Fruit fly (Drosophila melanogaster): ENCODE results near the gene Nak.

DNA sequence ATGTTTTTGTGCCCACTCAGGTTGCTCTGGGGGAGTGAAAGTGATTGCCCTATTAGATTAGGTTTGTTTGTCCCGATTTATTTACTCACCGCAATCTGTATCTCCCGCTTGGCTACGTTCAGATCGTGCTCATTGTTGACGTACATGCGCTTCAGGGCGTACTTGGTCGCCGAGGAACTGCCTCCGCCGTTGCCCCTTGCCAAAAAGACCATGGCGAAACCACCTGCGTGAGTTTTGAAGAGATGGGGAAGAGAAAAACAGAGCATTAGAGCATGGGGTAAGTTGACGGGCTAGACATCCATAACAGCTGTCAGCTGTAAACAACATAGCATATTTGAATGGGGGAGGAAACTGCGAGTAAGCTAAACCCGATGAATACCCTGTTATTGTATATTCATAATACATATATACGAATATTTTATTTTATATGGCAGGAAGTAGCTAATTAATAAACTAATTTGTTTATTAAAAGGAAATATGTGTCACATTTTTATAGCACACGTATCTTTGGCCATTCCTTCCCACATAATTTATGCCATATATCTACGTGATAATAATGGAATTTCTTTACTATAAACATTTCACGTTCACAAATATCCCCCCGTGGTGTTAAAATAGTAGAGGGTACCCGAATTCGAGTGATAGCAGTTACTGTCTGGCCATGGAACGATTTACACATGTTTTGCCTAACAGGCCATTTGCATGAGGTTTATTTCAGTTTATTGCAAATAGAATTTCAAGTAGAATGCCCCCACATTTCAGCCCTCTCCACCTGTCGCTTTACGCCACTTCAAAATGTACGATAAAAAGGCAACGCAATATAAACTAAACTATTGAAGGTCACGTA is 3.0 kb downstream of the Nak start:
- TF ChIP-seq psq (optimal IDR thresholded peaks at IDR 0.05), result no peak
- no peak for TF ChIP-seq CG8478 (optimal IDR thresholded peaks at IDR 0.05)
- TF ChIP-seq pan (optimal IDR thresholded peaks at IDR 0.05), result peak; percentile 59
- TF ChIP-seq Dll (optimal IDR thresholded peaks at IDR 0.05), result no peak
- TF ChIP-seq usp (GFP tag; optimal IDR thresholded peaks at IDR 0.05), result no peak
- TF ChIP-seq EcR (GFP tag; optimal IDR thresholded peaks at IDR 0.05), result no peak

Measured in whole organism.